Worm (Caenorhabditis elegans): ENCODE data around the gene F45D3.4.

F45D3.4 gene

DNA sequence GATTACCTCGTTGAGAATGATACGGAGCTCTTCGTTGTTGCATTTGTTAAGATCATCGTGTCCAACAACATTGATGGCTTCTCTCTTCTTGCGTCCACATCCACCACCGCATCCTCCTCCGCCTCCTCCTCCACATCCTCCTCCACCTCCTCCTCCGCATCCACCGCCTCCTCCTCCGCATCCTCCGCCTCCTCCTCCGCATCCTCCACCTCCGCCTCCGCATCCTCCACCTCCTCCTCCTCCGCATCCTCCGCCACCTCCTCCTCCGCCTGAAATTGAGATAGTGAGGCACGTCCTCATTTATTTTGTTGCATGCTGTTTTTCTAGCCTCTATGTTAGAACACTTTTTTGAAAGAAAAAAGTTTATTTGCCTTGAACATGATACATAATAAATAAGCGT is 22.9 kb upstream of the F45D3.4 start:
- no peak for TF ChIP-seq ets-7 (tag; optimal IDR thresholded peaks at IDR 0.05)
- TF ChIP-seq ceh-36 (tag; optimal IDR thresholded peaks at IDR 0.05) = no peak
- TF ChIP-seq ceh-13 (GFP tag; optimal IDR thresholded peaks at IDR 0.05) = no peak
- no peak for TF ChIP-seq aly-1 (tag; optimal IDR thresholded peaks at IDR 0.05)
- no peak for TF ChIP-seq tra-4 (tag; optimal IDR thresholded peaks at IDR 0.05)

- TF ChIP-seq aly-1 (tag; optimal IDR thresholded peaks at IDR 0.05) (no peak), scrt-1 (GFP tag; IDR thresholded peaks at IDR 0.05) (no peak), hmbx-1 (tag; optimal IDR thresholded peaks at IDR 0.05) (no peak), ama-1 (optimal IDR thresholded peaks at IDR 0.05) (no peak), tbx-37 (GFP tag; conservative IDR thresholded peaks at IDR 0.05) (no peak), ceh-13 (GFP tag; optimal IDR thresholded peaks at IDR 0.05) (no peak), sea-1 (GFP tag; conservative IDR thresholded peaks at IDR 0.05) (no peak), hnd-1 (tag; optimal IDR thresholded peaks at IDR 0.05) (no peak), tra-4 (tag; optimal IDR thresholded peaks at IDR 0.05) (no peak), tbx-11 (GFP tag; IDR thresholded peaks at IDR 0.05) (no peak), ets-7 (tag; optimal IDR thresholded peaks at IDR 0.05) (no peak), ceh-36 (tag; optimal IDR thresholded peaks at IDR 0.05) (no peak), hmg-4 (GFP tag; optimal IDR thresholded peaks at IDR 0.05) (no peak), pes-1 (GFP tag; IDR thresholded peaks at IDR 0.05) (no peak), flt-1 (GFP tag; IDR thresholded peaks at IDR 0.05) (no peak), F13C5.2 (tag; optimal IDR thresholded peaks at IDR 0.05) (no peak), B0310.2 (tag; optimal IDR thresholded peaks at IDR 0.05) (no peak)
Observed at ce11 chrV:12570271-12570670, 17.3 kb upstream of the F45D3.4 start.

DNA sequence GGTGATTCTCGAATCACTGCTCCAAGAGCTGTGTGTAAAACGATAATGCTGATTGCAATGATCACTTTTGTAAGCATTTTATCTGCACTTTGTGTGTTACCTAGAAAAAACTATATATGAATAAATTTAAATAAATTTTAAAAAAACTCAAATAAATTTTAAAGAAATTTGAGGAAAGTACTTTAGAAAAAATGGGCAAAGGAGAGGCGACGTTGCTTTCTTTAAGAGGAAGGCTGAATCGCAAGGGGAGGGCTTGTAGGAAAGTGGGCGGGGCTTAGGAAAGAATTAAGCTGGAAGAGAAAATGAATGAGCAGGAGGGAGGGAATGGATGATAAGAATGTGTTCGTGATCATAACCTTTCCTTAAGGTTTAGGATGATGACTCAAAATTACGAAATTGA is 14.9 kb upstream of the F45D3.4 start, which contains the start of gene E02A10.4:
E02A10.4 (minus strand) TSS at position 101 of the 400 bp plus-strand sequence.
- TF ChIP-seq tra-4 (tag; optimal IDR thresholded peaks at IDR 0.05) (no peak), hnd-1 (tag; optimal IDR thresholded peaks at IDR 0.05) (no peak), flt-1 (GFP tag; IDR thresholded peaks at IDR 0.05) (no peak), ceh-36 (tag; optimal IDR thresholded peaks at IDR 0.05) (no peak), pes-1 (GFP tag; IDR thresholded peaks at IDR 0.05) (no peak), aly-1 (tag; optimal IDR thresholded peaks at IDR 0.05) (no peak), sea-1 (GFP tag; conservative IDR thresholded peaks at IDR 0.05) (no peak), tbx-11 (GFP tag; IDR thresholded peaks at IDR 0.05) (no peak), hmg-4 (GFP tag; optimal IDR thresholded peaks at IDR 0.05) (no peak), ceh-13 (GFP tag; optimal IDR thresholded peaks at IDR 0.05) (no peak), F13C5.2 (tag; optimal IDR thresholded peaks at IDR 0.05) (no peak), ets-7 (tag; optimal IDR thresholded peaks at IDR 0.05) (no peak), ama-1 (optimal IDR thresholded peaks at IDR 0.05) (no peak), scrt-1 (GFP tag; IDR thresholded peaks at IDR 0.05) (no peak), hmbx-1 (tag; optimal IDR thresholded peaks at IDR 0.05) (no peak), tbx-37 (GFP tag; conservative IDR thresholded peaks at IDR 0.05) (no peak), B0310.2 (tag; optimal IDR thresholded peaks at IDR 0.05) (no peak)

- TF ChIP-seq tbx-37 (GFP tag; conservative IDR thresholded peaks at IDR 0.05) (no peak), aly-1 (tag; optimal IDR thresholded peaks at IDR 0.05) (no peak), pes-1 (GFP tag; IDR thresholded peaks at IDR 0.05) (no peak), ama-1 (optimal IDR thresholded peaks at IDR 0.05) (no peak), hmbx-1 (tag; optimal IDR thresholded peaks at IDR 0.05) (no peak), tra-4 (tag; optimal IDR thresholded peaks at IDR 0.05) (no peak), scrt-1 (GFP tag; IDR thresholded peaks at IDR 0.05) (no peak), B0310.2 (tag; optimal IDR thresholded peaks at IDR 0.05) (no peak), ceh-13 (GFP tag; optimal IDR thresholded peaks at IDR 0.05) (no peak), F13C5.2 (tag; optimal IDR thresholded peaks at IDR 0.05) (no peak)
Observed at ce11 chrV:12567312-12567711, 14.3 kb upstream of the F45D3.4 start.

DNA sequence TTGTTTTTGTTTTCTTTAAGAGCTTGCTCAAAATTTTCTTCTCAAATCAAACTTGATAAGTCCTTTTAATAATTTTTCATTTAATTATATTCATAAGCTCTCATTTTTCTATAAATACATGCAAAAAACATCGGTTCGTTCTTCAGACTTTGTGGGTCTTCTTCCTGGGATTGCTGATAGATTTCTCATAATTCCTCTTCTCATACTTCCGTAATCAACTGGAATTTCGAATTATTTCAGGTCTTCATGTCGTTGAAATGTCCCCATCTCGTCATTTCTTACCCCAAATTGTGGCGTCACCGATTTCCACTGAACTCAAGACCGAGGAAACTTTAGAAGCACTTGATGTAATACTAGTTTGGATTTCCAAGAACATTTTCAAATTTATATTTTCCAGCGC is 11.9 kb upstream of the F45D3.4 start:
- TF ChIP-seq ets-7 (tag; optimal IDR thresholded peaks at IDR 0.05) (no peak), ceh-13 (GFP tag; optimal IDR thresholded peaks at IDR 0.05) (no peak), F13C5.2 (tag; optimal IDR thresholded peaks at IDR 0.05) (no peak), sea-1 (GFP tag; conservative IDR thresholded peaks at IDR 0.05) (no peak), ama-1 (optimal IDR thresholded peaks at IDR 0.05) (no peak), flt-1 (GFP tag; IDR thresholded peaks at IDR 0.05) (no peak), hmg-4 (GFP tag; optimal IDR thresholded peaks at IDR 0.05) (no peak), hmbx-1 (tag; optimal IDR thresholded peaks at IDR 0.05) (no peak)

DNA sequence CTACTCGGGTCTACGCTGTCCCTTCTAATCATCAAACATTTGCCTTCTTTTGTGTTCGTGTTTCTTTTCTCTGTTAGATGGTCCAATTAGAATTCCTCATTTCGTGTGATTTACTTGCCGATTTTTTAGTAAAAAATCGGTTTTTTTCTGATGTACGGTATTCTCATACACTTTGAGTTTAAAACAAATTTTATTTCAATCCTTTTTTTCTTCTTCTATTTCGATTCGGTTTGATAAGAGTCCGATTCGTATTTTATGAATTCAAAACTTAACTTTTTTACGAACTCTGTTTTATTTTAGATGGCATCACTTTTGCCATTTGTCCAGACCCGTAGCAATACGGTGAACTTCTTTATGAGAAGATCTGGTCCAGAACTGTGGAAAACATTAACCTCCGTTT is 10.2 kb upstream of the F45D3.4 start, which contains the start of gene mrps-5:
mrps-5 (plus strand) TSS at position 301 of the 400 bp plus-strand sequence.
- no peak for TF ChIP-seq ceh-13 (GFP tag; optimal IDR thresholded peaks at IDR 0.05)
- TF ChIP-seq hmbx-1 (tag; optimal IDR thresholded peaks at IDR 0.05) = no peak
- no peak for TF ChIP-seq hmg-4 (GFP tag; optimal IDR thresholded peaks at IDR 0.05)
- no peak for TF ChIP-seq F13C5.2 (tag; optimal IDR thresholded peaks at IDR 0.05)
- no peak for TF ChIP-seq sea-1 (GFP tag; conservative IDR thresholded peaks at IDR 0.05)
- TF ChIP-seq tbx-11 (GFP tag; IDR thresholded peaks at IDR 0.05) = no peak
- no peak for TF ChIP-seq B0310.2 (tag; optimal IDR thresholded peaks at IDR 0.05)
- TF ChIP-seq ets-7 (tag; optimal IDR thresholded peaks at IDR 0.05) = no peak
- no peak for TF ChIP-seq pes-1 (GFP tag; IDR thresholded peaks at IDR 0.05)
- no peak for TF ChIP-seq tra-4 (tag; optimal IDR thresholded peaks at IDR 0.05)
- no peak for TF ChIP-seq hnd-1 (tag; optimal IDR thresholded peaks at IDR 0.05)

DNA sequence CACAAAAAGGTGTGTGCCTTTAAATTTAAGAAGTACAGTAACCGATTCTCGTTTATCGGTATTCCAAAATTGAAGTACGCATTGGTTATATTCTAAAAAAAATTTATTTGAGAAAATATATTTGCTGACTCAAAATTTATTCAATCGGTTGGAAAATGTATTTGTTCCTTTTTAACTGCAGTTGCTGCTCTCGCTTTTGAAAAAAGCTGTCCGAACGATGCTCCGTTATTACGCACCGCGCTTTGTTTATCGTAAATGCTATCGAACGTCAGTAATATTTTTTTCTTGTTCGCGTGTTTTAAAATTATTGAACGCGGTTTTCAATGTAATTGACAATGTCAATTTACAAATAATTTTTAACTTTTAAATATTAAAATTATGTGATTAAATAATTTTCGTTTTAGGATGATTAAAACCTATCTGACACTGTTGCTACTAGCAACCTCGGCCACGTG is 7.4 kb upstream of the F45D3.4 start, which contains the start of gene sel-1:
sel-1 (plus strand) TSS at position 405 of the 455 bp plus-strand sequence.
- TF ChIP-seq B0310.2 (tag; optimal IDR thresholded peaks at IDR 0.05) (no peak), sea-1 (GFP tag; conservative IDR thresholded peaks at IDR 0.05) (no peak), pes-1 (GFP tag; IDR thresholded peaks at IDR 0.05) (no peak), hmg-4 (GFP tag; optimal IDR thresholded peaks at IDR 0.05) (no peak), F13C5.2 (tag; optimal IDR thresholded peaks at IDR 0.05) (no peak), ama-1 (optimal IDR thresholded peaks at IDR 0.05) (no peak), tbx-11 (GFP tag; IDR thresholded peaks at IDR 0.05) (no peak), hnd-1 (tag; optimal IDR thresholded peaks at IDR 0.05) (no peak), scrt-1 (GFP tag; IDR thresholded peaks at IDR 0.05) (no peak), tra-4 (tag; optimal IDR thresholded peaks at IDR 0.05) (no peak), flt-1 (GFP tag; IDR thresholded peaks at IDR 0.05) (no peak), tbx-37 (GFP tag; conservative IDR thresholded peaks at IDR 0.05) (no peak), ceh-36 (tag; optimal IDR thresholded peaks at IDR 0.05) (no peak), ets-7 (tag; optimal IDR thresholded peaks at IDR 0.05) (no peak), ceh-13 (GFP tag; optimal IDR thresholded peaks at IDR 0.05) (no peak), aly-1 (tag; optimal IDR thresholded peaks at IDR 0.05) (no peak), hmbx-1 (tag; optimal IDR thresholded peaks at IDR 0.05) (no peak)

All from whole organism, early embryonic.